Worm (Caenorhabditis elegans) whole organism, mixed stage, embryonic: ENCODE results near the gene B0348.1.

Source experiments
- ceh-43 ChIP-seq: fragments of 200-800 bp; sonication (Bioruptor generic); optimal IDR thresholded peaks from 2 replicates; lab custom pipeline; 2018; ENCODE audit warnings: mild to moderate bottlenecking, missing genetic modification characterization, moderate library complexity, missing compliant biosample characterization
- ces-1 ChIP-seq: fragments of 150-350 bp; optimal IDR thresholded peaks from 2 replicates; lab custom pipeline; 2014; ENCODE audit warnings: missing biosample characterization, missing genetic modification reagents, missing genetic modification characterization
- elt-3 ChIP-seq: fragments of 150-350 bp; optimal IDR thresholded peaks from 2 replicates; lab custom pipeline; 2014; ENCODE audit warnings: missing biosample characterization, missing genetic modification characterization
- flh-1 ChIP-seq: fragments of 200-800 bp; sonication (Bioruptor generic); optimal IDR thresholded peaks from 2 replicates; lab custom pipeline; 2018; ENCODE audit warnings: mild to moderate bottlenecking, missing genetic modification characterization, moderate library complexity, missing compliant biosample characterization
- lin-32 ChIP-seq: fragments of 200-800 bp; sonication (Bioruptor generic); optimal IDR thresholded peaks from 2 replicates; lab custom pipeline; 2018; ENCODE audit warnings: mild to moderate bottlenecking, missing genetic modification characterization, missing compliant biosample characterization
- mls-2 ChIP-seq: sonication (generic microtip); optimal IDR thresholded peaks from 2 replicates; lab custom pipeline; 2016; ENCODE audit warnings: mild to moderate bottlenecking, missing genetic modification characterization, moderate library complexity, missing compliant biosample characterization
- nhr-237 ChIP-seq: fragments of 150-350 bp; optimal IDR thresholded peaks from 2 replicates; lab custom pipeline; 2014; ENCODE audit warnings: missing biosample characterization, missing genetic modification characterization
- nhr-76 ChIP-seq: sonication (generic microtip); optimal IDR thresholded peaks from 2 replicates; lab custom pipeline; 2017; ENCODE audit warnings: missing biosample characterization, missing genetic modification characterization
- pha-4 ChIP-seq: fragments of 150-350 bp; optimal IDR thresholded peaks from 2 replicates; lab custom pipeline; 2018; ENCODE audit warnings: missing biosample characterization, missing genetic modification reagents, missing genetic modification characterization
- unc-39 ChIP-seq: fragments of 150-350 bp; optimal IDR thresholded peaks from 2 replicates; lab custom pipeline; 2014; ENCODE audit warnings: missing biosample characterization, missing genetic modification characterization
- ztf-11 ChIP-seq: fragments of 150-350 bp; optimal IDR thresholded peaks from 2 replicates; lab custom pipeline; 2014; ENCODE audit warnings: missing biosample characterization, missing genetic modification characterization

DNA sequence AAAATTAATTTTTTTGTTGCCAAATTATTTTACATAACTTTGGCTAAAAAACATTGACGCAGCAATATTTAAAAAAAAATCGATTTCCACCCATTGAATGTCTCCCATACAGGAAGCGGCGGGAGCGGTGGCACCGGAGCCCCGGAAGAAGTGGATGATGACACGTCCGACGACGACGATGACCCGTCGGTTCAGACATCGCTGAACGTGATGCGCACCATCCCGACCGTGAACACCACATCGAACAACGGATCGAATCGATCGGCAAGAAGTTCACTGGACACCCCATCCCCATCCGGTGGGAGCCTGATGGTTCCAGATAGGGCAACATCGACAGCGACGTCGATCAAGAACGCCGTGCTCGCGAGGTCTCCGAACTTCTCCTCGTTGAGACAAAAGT, 20.5 kb upstream of the B0348.1 start:
- TF ChIP-seq nhr-76 (tag; lab: Kevin White, UChicago), result no peak
- no peak for TF ChIP-seq unc-39 (tag; lab: Kevin White, UChicago)
- no peak for TF ChIP-seq elt-3 (tag; lab: Kevin White, UChicago)
- TF ChIP-seq ceh-43, result no peak
- no peak for TF ChIP-seq flh-1 (GFP tag; lab: Kevin White, UChicago)
- no peak for TF ChIP-seq mls-2 (tag; lab: Kevin White, UChicago)
- TF ChIP-seq pha-4 (tag; lab: Kevin White, UChicago), result no peak
- TF ChIP-seq nhr-237 (tag; lab: Kevin White, UChicago), result no peak
- no peak for TF ChIP-seq ces-1 (GFP tag; lab: Kevin White, UChicago)
- no peak for TF ChIP-seq lin-32 (GFP tag; lab: Kevin White, UChicago)
- no peak for TF ChIP-seq ztf-11 (tag; lab: Kevin White, UChicago)
